Worm (Caenorhabditis elegans) whole organism, young adult: ENCODE measurements around the gene lpr-6.

Experiments
- C17E4.6 ChIP-seq: fragments of 200-800 bp; sonication (Bioruptor generic); IDR thresholded peaks from 2 replicates; pipeline ENCODE4 v1.3.6; 2022; ENCODE audit warnings: missing genetic modification reagents, missing genetic modification characterization, missing compliant biosample characterization
- Y53G8AR.9 ChIP-seq: fragments of 200-800 bp; sonication (Bioruptor generic); conservative IDR thresholded peaks from 2 replicates; pipeline ENCODE4 v1.3.6; 2022; ENCODE audit warnings: missing genetic modification reagents, missing genetic modification characterization, missing compliant biosample characterization
- Y79H2A.3 ChIP-seq: fragments of 200-800 bp; sonication (Bioruptor generic); conservative IDR thresholded peaks from 2 replicates; pipeline ENCODE4 v1.3.6; 2022; ENCODE audit warnings: missing genetic modification reagents, missing genetic modification characterization, missing compliant biosample characterization
- Y95B8A.8 ChIP-seq: fragments of 200-800 bp; sonication (Bioruptor generic); IDR thresholded peaks from 2 replicates; pipeline ENCODE4 v1.3.6; 2022; ENCODE audit warnings: missing genetic modification reagents, missing genetic modification characterization, missing compliant biosample characterization
- ZK185.1 ChIP-seq: sonication (generic microtip); optimal IDR thresholded peaks from 2 replicates; lab custom pipeline; 2016; ENCODE audit warnings: mild to moderate bottlenecking, missing genetic modification characterization, missing compliant biosample characterization; ENCODE audit not compliant: poor library complexity, severe bottlenecking
- atf-7 ChIP-seq: sonication (generic microtip); optimal IDR thresholded peaks from 2 replicates; lab custom pipeline; 2017; ENCODE audit warnings: mild to moderate bottlenecking, missing genetic modification characterization, missing compliant biosample characterization
- ccch-3 ChIP-seq: fragments of 200-800 bp; sonication (Bioruptor generic); optimal IDR thresholded peaks from 2 replicates; lab custom pipeline; 2018; ENCODE audit warnings: mild to moderate bottlenecking, missing genetic modification characterization, missing compliant biosample characterization
- ceh-100 ChIP-seq: fragments of 200-800 bp; sonication (Bioruptor generic); IDR thresholded peaks from 2 replicates; pipeline ENCODE4 v1.3.6; 2022; ENCODE audit warnings: missing genetic modification reagents, missing genetic modification characterization, missing compliant biosample characterization
- ceh-79 ChIP-seq: sonication (generic microtip); optimal IDR thresholded peaks from 2 replicates; lab custom pipeline; 2017; ENCODE audit warnings: mild to moderate bottlenecking, missing genetic modification characterization, missing compliant biosample characterization
- dox-1 ChIP-seq: fragments of 200-800 bp; sonication (Bioruptor generic); IDR thresholded peaks from 2 replicates; pipeline ENCODE4 v1.3.6; 2022; ENCODE audit warnings: missing genetic modification reagents, missing genetic modification characterization, missing compliant biosample characterization
- dpl-1 ChIP-seq: fragments of 150-350 bp; optimal IDR thresholded peaks from 2 replicates; lab custom pipeline; 2014; ENCODE audit warnings: missing biosample characterization, missing genetic modification reagents, missing genetic modification characterization
- egl-18 ChIP-seq: fragments of 200-800 bp; sonication (Bioruptor generic); IDR thresholded peaks from 2 replicates; pipeline ENCODE4 v1.3.6; 2022; ENCODE audit warnings: missing genetic modification reagents, missing genetic modification characterization, missing compliant biosample characterization
- egrh-3 ChIP-seq: fragments of 200-800 bp; sonication (Bioruptor generic); IDR thresholded peaks from 2 replicates; pipeline ENCODE4 v1.3.6; 2022; ENCODE audit warnings: missing genetic modification reagents, missing genetic modification characterization, missing compliant biosample characterization
- ekl-4 ChIP-seq: fragments of 200-800 bp; sonication (Bioruptor generic); IDR thresholded peaks from 2 replicates; pipeline ENCODE4 v1.3.6; 2022; ENCODE audit warnings: missing genetic modification reagents, missing genetic modification characterization, missing compliant biosample characterization
- hrde-1 ChIP-seq: sonication (generic microtip); optimal IDR thresholded peaks from 2 replicates; lab custom pipeline; 2016; ENCODE audit warnings: missing genetic modification characterization, mild to moderate bottlenecking, missing compliant biosample characterization, moderate library complexity, missing genotype, missing genetic modification reagents, borderline replicate concordance
- hsf-1 ChIP-seq: fragments of 200-800 bp; sonication (Bioruptor generic); IDR thresholded peaks from 2 replicates; pipeline ENCODE4 v1.3.6; 2022; ENCODE audit warnings: missing genetic modification reagents, missing genetic modification characterization, missing compliant biosample characterization
- lin-26 ChIP-seq: fragments of 200-800 bp; sonication (Bioruptor generic); IDR thresholded peaks from 2 replicates; pipeline ENCODE4 v1.3.6; 2022; ENCODE audit warnings: missing genetic modification reagents, missing genetic modification characterization, missing compliant biosample characterization
- mcd-1 ChIP-seq: fragments of 200-800 bp; sonication (Bioruptor generic); IDR thresholded peaks from 2 replicates; pipeline ENCODE4 v1.3.6; 2022; ENCODE audit warnings: missing genetic modification reagents, missing genetic modification characterization, missing compliant biosample characterization
- nhr-120 ChIP-seq: fragments of 200-800 bp; sonication (Bioruptor generic); IDR thresholded peaks from 2 replicates; pipeline ENCODE4 v1.3.6; 2022; ENCODE audit warnings: missing genetic modification characterization, missing compliant biosample characterization
- nhr-179 ChIP-seq: sonication (generic microtip); optimal IDR thresholded peaks from 2 replicates; lab custom pipeline; 2016; ENCODE audit warnings: mild to moderate bottlenecking, missing genetic modification characterization, missing compliant biosample characterization
- repo-1 ChIP-seq: sonication (generic microtip); optimal IDR thresholded peaks from 2 replicates; lab custom pipeline; 2017; ENCODE audit warnings: mild to moderate bottlenecking, missing genetic modification characterization, missing compliant biosample characterization
- rpc-1 ChIP-seq, 2 experiments: fragments of 150-350 bp in 1 of 2; sonication (generic microtip) in 1 of 2; optimal IDR thresholded peaks; 2 replicates each; lab custom pipeline; 2014 to 2018; ENCODE audit warnings: missing biosample characterization in 1 of 2, missing genetic modification characterization in 1 of 2, missing genetic modification reagents in 1 of 2, missing genotype in 1 of 2
- sdz-38 ChIP-seq: sonication (generic microtip); optimal IDR thresholded peaks from 2 replicates; lab custom pipeline; 2016; ENCODE audit warnings: missing genotype, missing genetic modification characterization, missing compliant biosample characterization
- sea-2 ChIP-seq: fragments of 200-800 bp; sonication (Bioruptor generic); IDR thresholded peaks from 2 replicates; pipeline ENCODE4 v1.3.6; 2022; ENCODE audit warnings: missing genetic modification characterization, missing compliant biosample characterization
- snpc-1.3 ChIP-seq: sonication (generic microtip); optimal IDR thresholded peaks from 2 replicates; lab custom pipeline; 2017; ENCODE audit warnings: missing genetic modification characterization, mild to moderate bottlenecking, missing compliant biosample characterization, antibody characterized with exemption, moderate library complexity, missing genotype, missing genetic modification reagents; ENCODE audit not compliant: insufficient read depth
- tlf-1 ChIP-seq: fragments of 200-800 bp; sonication (Bioruptor generic); optimal IDR thresholded peaks from 2 replicates; lab custom pipeline; 2018; ENCODE audit warnings: mild to moderate bottlenecking, missing genetic modification characterization, missing compliant biosample characterization
- xnd-1 ChIP-seq: sonication (generic microtip); optimal IDR thresholded peaks from 2 replicates; lab custom pipeline; 2016; ENCODE audit warnings: missing genotype, missing genetic modification reagents, missing genetic modification characterization, missing compliant biosample characterization
- zfh-2 ChIP-seq: fragments of 200-800 bp; sonication (Bioruptor generic); conservative IDR thresholded peaks from 2 replicates; pipeline ENCODE4 v1.3.6; 2022; ENCODE audit warnings: missing genetic modification reagents, missing genetic modification characterization, missing compliant biosample characterization
- ztf-22 ChIP-seq: fragments of 200-800 bp; sonication (Bioruptor generic); optimal IDR thresholded peaks from 2 replicates; lab custom pipeline; 2018; ENCODE audit warnings: mild to moderate bottlenecking, missing genetic modification characterization, moderate library complexity, missing compliant biosample characterization
- ztf-25 ChIP-seq: fragments of 200-800 bp; sonication (Bioruptor generic); IDR thresholded peaks from 2 replicates; pipeline ENCODE4 v1.3.6; 2022; ENCODE audit warnings: missing genetic modification reagents, missing genetic modification characterization, missing compliant biosample characterization
- ztf-3 ChIP-seq: fragments of 200-800 bp; sonication (Bioruptor generic); optimal IDR thresholded peaks from 2 replicates; lab custom pipeline; 2018; ENCODE audit warnings: mild to moderate bottlenecking, missing genetic modification characterization, missing compliant biosample characterization

lpr-6 gene

DNA sequence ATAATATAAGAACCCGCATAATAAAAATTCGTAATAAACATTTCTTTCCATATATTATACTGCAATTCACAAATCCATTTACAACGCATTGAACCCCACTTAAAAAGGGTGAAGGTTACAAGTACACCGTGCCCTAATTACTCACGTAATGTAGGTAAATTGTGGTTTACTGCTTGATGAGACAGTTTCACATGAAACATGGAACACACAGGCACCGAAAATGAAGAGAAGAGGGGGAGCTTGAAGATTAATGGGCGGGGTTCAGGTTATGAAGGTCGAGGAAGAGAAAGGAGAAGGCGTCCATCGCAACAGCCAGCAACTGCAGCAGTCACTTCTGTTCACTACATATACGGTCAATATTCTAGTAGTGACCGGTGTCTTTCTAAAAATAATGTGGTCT lies at the start of gene lpr-6:
Gene lpr-6 (plus strand): TSS at position 251 of the 400 bp plus-strand sequence.
- TF ChIP-seq lin-26 (GFP tag; lab: Robert Waterston, UW): no peak
- no peak for TF ChIP-seq egl-18 (GFP tag; lab: Robert Waterston, UW)
- TF ChIP-seq ccch-3 (GFP tag; lab: Kevin White, UChicago): no peak
- TF ChIP-seq rpc-1 (optimal IDR thresholded peaks at IDR 0.05; lab: Kevin White, UChicago): no peak
- TF ChIP-seq rpc-1 (tag; optimal IDR thresholded peaks at IDR 0.05; lab: Kevin White, UChicago): no peak
- no peak for TF ChIP-seq ceh-79

DNA sequence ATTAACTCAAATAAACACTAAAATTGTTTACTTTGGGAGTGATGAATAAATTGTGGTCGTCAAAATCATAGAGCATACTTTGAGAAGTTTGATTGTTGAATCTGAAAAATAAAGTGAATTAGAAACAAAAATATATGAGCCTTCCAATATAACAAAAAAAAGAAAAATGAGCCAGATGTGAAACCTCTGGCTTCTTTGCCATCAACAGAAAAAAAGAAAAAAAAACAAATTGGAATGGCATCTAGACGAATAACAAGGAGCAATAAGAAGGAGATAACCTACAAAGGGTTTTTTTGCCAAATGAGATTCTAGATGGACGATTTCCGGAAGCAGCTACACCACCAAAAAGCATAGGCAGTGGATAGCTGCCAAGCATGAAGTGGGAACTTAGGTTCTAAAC lies 49.2 kb upstream of the lpr-6 start, which contains the start of gene F58A3.4:
Gene F58A3.4 (minus strand): TSS at position 101 of the 400 bp plus-strand sequence.
- TF ChIP-seq nhr-179 (tag; lab: Kevin White, UChicago) (no peak), ZK185.1 (no peak), ztf-25 (GFP tag; lab: Robert Waterston, UW) (no peak), ekl-4 (GFP tag; lab: Robert Waterston, UW) (no peak), hrde-1 (tag; lab: Kevin White, UChicago) (no peak), ztf-22 (no peak), zfh-2 (GFP tag; lab: Robert Waterston, UW) (no peak), ztf-3 (GFP tag; lab: Kevin White, UChicago) (no peak), sdz-38 (tag; lab: Kevin White, UChicago) (no peak), ceh-100 (GFP tag; lab: Robert Waterston, UW) (no peak), Y53G8AR.9 (GFP tag; lab: Robert Waterston, UW) (no peak), mcd-1 (GFP tag; lab: Robert Waterston, UW) (no peak), dox-1 (GFP tag; lab: Robert Waterston, UW) (no peak)

- TF ChIP-seq xnd-1 (tag; lab: Kevin White, UChicago) (no peak), egrh-3 (GFP tag; lab: Robert Waterston, UW) (no peak), rpc-1 (optimal IDR thresholded peaks at IDR 0.05; lab: Kevin White, UChicago) (no peak), rpc-1 (tag; optimal IDR thresholded peaks at IDR 0.05; lab: Kevin White, UChicago) (no peak), tlf-1 (GFP tag; lab: Kevin White, UChicago) (no peak), Y79H2A.3 (GFP tag; lab: Robert Waterston, UW) (no peak), ekl-4 (GFP tag; lab: Robert Waterston, UW) (no peak), Y95B8A.8 (GFP tag; lab: Robert Waterston, UW) (no peak), sea-2 (GFP tag; lab: Robert Waterston, UW) (no peak), C17E4.6 (GFP tag; lab: Robert Waterston, UW) (no peak), nhr-120 (GFP tag; lab: Robert Waterston, UW) (no peak), repo-1 (no peak), hsf-1 (GFP tag; lab: Robert Waterston, UW) (no peak), ztf-22 (no peak), dpl-1 (GFP tag; lab: Kevin White, UChicago) (no peak), snpc-1.3 (tag; lab: Kevin White, UChicago) (no peak)
Measured at ce11 chrX:11012337-11012736, 47.5 kb upstream of the lpr-6 start, which contains the start of gene F58A3.3. F58A3.3 (plus strand) TSS chrX:11012637.

DNA sequence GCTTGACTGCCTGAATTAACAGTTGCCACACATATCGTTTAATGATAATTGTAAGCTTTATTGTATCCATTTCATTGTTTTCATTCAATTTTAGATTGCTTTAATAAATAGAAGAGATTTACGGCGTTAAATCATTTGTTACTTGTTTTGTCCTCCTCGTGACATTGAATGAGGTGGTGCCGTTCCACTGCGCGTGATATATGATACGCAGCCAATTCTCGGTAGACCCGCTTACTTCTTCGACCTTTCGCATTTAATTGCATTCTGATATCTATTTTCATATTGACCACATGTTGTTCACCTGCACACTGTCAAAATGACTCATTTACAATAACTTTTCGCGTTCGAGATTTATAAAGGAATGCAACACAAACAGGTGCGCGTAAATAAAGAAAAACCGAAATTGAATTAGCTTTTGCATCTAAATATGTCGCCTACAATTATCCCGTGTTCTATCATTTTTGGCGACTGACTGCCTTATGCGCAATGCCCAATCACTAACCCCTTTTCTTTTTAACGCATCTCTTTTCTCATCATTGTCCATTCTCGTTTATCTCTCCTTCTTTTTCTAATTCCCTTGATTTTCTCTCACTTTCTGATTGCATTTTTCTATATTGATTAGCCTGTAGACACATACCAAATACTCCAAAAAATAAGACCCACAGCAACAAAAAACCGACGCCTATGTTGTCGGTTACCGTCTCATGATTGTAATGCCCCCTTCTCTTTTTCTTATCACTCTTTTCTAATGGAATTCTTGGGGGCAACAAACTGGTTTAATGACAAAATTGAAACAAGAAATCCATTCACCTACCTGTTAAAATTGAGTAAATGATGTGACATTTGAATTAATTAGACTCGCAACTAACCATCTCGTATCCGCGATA lies 45.2 kb upstream of the lpr-6 start:
- TF ChIP-seq atf-7: no peak
- TF ChIP-seq ceh-100 (GFP tag; lab: Robert Waterston, UW): no peak
